Worm (Caenorhabditis elegans) whole organism, young adult: Measurements from ENCODE around the gene F49C5.9.

Experiments
- F10E7.11 ChIP-seq: sonication (generic microtip); optimal IDR thresholded peaks from 2 replicates; lab custom pipeline; 2017; ENCODE audit warnings: mild to moderate bottlenecking, missing genetic modification characterization, moderate library complexity, missing compliant biosample characterization
- F23B12.7 ChIP-seq: sonication (generic microtip); optimal IDR thresholded peaks from 2 replicates; lab custom pipeline; 2017; ENCODE audit warnings: missing genetic modification characterization, mild to moderate bottlenecking, missing compliant biosample characterization, antibody characterized with exemption, moderate library complexity; ENCODE audit not compliant: insufficient read depth
- chd-7 ChIP-seq: sonication (generic microtip); optimal IDR thresholded peaks from 2 replicates; lab custom pipeline; 2016; ENCODE audit warnings: mild to moderate bottlenecking, missing genetic modification characterization, moderate library complexity, missing compliant biosample characterization
- gei-17 ChIP-seq: fragments of 200-800 bp; sonication (Bioruptor generic); optimal IDR thresholded peaks from 2 replicates; lab custom pipeline; 2018; ENCODE audit warnings: mild to moderate bottlenecking, missing genetic modification characterization, missing compliant biosample characterization

DNA sequence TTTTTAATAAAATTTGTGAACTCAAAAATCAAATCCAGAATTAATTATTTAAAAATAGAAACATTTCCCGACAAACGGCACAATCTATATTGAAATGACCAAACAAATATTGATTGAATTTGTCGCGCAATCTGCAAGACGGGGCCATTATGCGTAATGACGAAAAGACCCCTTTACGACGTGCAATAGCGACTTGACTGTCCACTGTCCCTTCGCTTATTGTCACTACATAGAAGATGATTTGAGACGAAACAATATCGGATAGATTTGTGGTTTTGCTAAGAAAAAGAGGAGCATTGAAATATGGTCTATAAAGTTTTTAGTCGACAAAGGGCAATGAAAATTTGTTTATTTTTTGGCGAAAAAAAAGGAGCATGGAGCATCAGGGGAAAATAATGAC lies 6.5 kb upstream of the F49C5.9 start:
- no peak for TF ChIP-seq F10E7.11 (tag; lab: Kevin White, UChicago)
- no peak for TF ChIP-seq gei-17
- no peak for TF ChIP-seq chd-7 (tag; lab: Kevin White, UChicago)
- TF ChIP-seq F23B12.7 (tag; lab: Kevin White, UChicago): no peak
